Fruit fly (Drosophila melanogaster) whole organism, embryonic: ENCODE results near the gene CG14647.
A peak's percentile ranks its signal among the peaks of the same experiment; 100 is the strongest.

Experiments
- Asciz ChIP-seq: fragments of 200-800 bp; sonication (Bioruptor generic); optimal IDR thresholded peaks from 2 replicates; lab custom pipeline; 2017; ENCODE audit warnings: missing biosample characterization, mild to moderate bottlenecking, missing genetic modification characterization, missing genetic modification reagents
- Blimp-1 ChIP-seq: fragments of 200-800 bp; sonication (Bioruptor generic); optimal IDR thresholded peaks from 3 replicates; lab custom pipeline; 2018; ENCODE audit warnings: missing biosample characterization, missing genetic modification characterization, mild to moderate bottlenecking, moderate library complexity, missing genetic modification reagents
- BtbVII ChIP-seq: fragments of 200-800 bp; sonication (Bioruptor generic); optimal IDR thresholded peaks from 3 replicates; lab custom pipeline; 2017; ENCODE audit warnings: missing biosample characterization, mild to moderate bottlenecking, missing genetic modification characterization
- C15 ChIP-seq: fragments of 200-800 bp; sonication (Bioruptor generic); IDR thresholded peaks from 3 replicates; pipeline ENCODE4 v1.3.6; 2022; ENCODE audit warnings: missing biosample characterization, missing genetic modification characterization
- CG10267 ChIP-seq: fragments of 200-800 bp; sonication (Bioruptor generic); optimal IDR thresholded peaks from 2 replicates; lab custom pipeline; 2018; ENCODE audit warnings: missing biosample characterization, mild to moderate bottlenecking, missing genetic modification characterization, moderate library complexity
- CG10274 ChIP-seq: fragments of 200-800 bp; sonication (Bioruptor generic); optimal IDR thresholded peaks from 3 replicates; lab custom pipeline; 2017; ENCODE audit warnings: missing biosample characterization, mild to moderate bottlenecking, missing genetic modification characterization
- CG11247 ChIP-seq: fragments of 200-800 bp; sonication (Bioruptor generic); IDR thresholded peaks from 2 replicates; pipeline ENCODE4 v1.3.6; 2022; ENCODE audit warnings: missing biosample characterization, missing genetic modification characterization
- CG1233 ChIP-seq: fragments of 200-800 bp; sonication (Bioruptor generic); optimal IDR thresholded peaks from 4 replicates; lab custom pipeline; 2018; ENCODE audit warnings: missing biosample characterization, mild to moderate bottlenecking, missing genetic modification characterization
- CG14667 ChIP-seq: fragments of 200-800 bp; sonication (Bioruptor generic); IDR thresholded peaks from 2 replicates; pipeline ENCODE4 v1.3.6; 2022; ENCODE audit warnings: missing biosample characterization, missing genetic modification characterization
- CG14860 ChIP-seq: fragments of 200-800 bp; sonication (Bioruptor generic); IDR thresholded peaks from 3 replicates; pipeline ENCODE4 v1.3.6; 2022; ENCODE audit warnings: missing biosample characterization, missing genetic modification characterization; ENCODE audit not compliant: partially characterized antibody
- CG15073 ChIP-seq: fragments of 200-800 bp; sonication (Bioruptor generic); optimal IDR thresholded peaks from 2 replicates; lab custom pipeline; 2016; ENCODE audit warnings: missing biosample characterization, missing genetic modification characterization
- CG17385 ChIP-seq: fragments of 200-800 bp; sonication (Bioruptor generic); optimal IDR thresholded peaks from 3 replicates; lab custom pipeline; 2018; ENCODE audit warnings: missing biosample characterization, mild to moderate bottlenecking, missing genetic modification characterization
- CG17829 ChIP-seq: fragments of 200-800 bp; optimal IDR thresholded peaks from 2 replicates; lab custom pipeline; 2019; ENCODE audit warnings: missing biosample characterization, mild to moderate bottlenecking, missing genetic modification characterization, moderate library complexity
- CG17912 ChIP-seq: fragments of 200-800 bp; sonication (Bioruptor generic); optimal IDR thresholded peaks from 2 replicates; lab custom pipeline; 2018; ENCODE audit warnings: missing biosample characterization, mild to moderate bottlenecking, missing genetic modification characterization
- CG2678 ChIP-seq: fragments of 200-800 bp; sonication (Bioruptor generic); optimal IDR thresholded peaks from 3 replicates; lab custom pipeline; 2019; ENCODE audit warnings: missing biosample characterization, mild to moderate bottlenecking, missing genetic modification characterization, moderate library complexity
- CG4617 ChIP-seq: fragments of 200-800 bp; sonication (Bioruptor generic); optimal IDR thresholded peaks from 3 replicates; lab custom pipeline; 2016; ENCODE audit warnings: missing biosample characterization, missing genetic modification characterization, borderline replicate concordance
- CG5180 ChIP-seq: fragments of 200-800 bp; sonication (Bioruptor generic); optimal IDR thresholded peaks from 3 replicates; lab custom pipeline; 2017; ENCODE audit warnings: missing biosample characterization, missing genetic modification characterization, mild to moderate bottlenecking, moderate library complexity, missing genetic modification reagents
- CG5245 ChIP-seq: fragments of 200-800 bp; sonication (Bioruptor generic); optimal IDR thresholded peaks from 3 replicates; lab custom pipeline; 2016; ENCODE audit warnings: missing biosample characterization, missing genetic modification characterization
- CG7987 ChIP-seq: fragments of 200-800 bp; sonication (Bioruptor generic); optimal IDR thresholded peaks from 2 replicates; lab custom pipeline; 2018; ENCODE audit warnings: missing biosample characterization, mild to moderate bottlenecking, missing genetic modification characterization, moderate library complexity
- CHES-1-like ChIP-seq: fragments of 200-800 bp; sonication (Bioruptor generic); optimal IDR thresholded peaks from 2 replicates; lab custom pipeline; 2016; ENCODE audit warnings: missing biosample characterization, missing genetic modification characterization
- Camta ChIP-seq: fragments of 200-800 bp; sonication (Bioruptor generic); optimal IDR thresholded peaks from 2 replicates; lab custom pipeline; 2016; ENCODE audit warnings: missing biosample characterization, missing genetic modification characterization
- Chrac-16 ChIP-seq: fragments of 200-800 bp; sonication (Bioruptor generic); optimal IDR thresholded peaks from 3 replicates; lab custom pipeline; 2016; ENCODE audit warnings: missing biosample characterization, missing genetic modification characterization
- Deaf1 ChIP-seq: fragments of 200-800 bp; optimal IDR thresholded peaks from 3 replicates; lab custom pipeline; 2019; ENCODE audit warnings: missing biosample characterization, mild to moderate bottlenecking, missing genetic modification characterization, moderate library complexity
- Dp ChIP-seq: fragments of 200-800 bp; sonication (Bioruptor generic); optimal IDR thresholded peaks from 2 replicates; lab custom pipeline; 2018; ENCODE audit warnings: missing biosample characterization, mild to moderate bottlenecking, missing genetic modification characterization, moderate library complexity
- E2f1 ChIP-seq: fragments of 200-800 bp; sonication (Bioruptor generic); IDR thresholded peaks from 2 replicates; pipeline ENCODE4 v1.3.6; 2022; ENCODE audit warnings: missing biosample characterization, missing genetic modification characterization
- Elba2 ChIP-seq: fragments of 200-800 bp; sonication (Bioruptor generic); optimal IDR thresholded peaks from 3 replicates; lab custom pipeline; 2016; ENCODE audit warnings: missing biosample characterization, missing genetic modification characterization
- HmgZ ChIP-seq: fragments of 200-800 bp; sonication (Bioruptor generic); optimal IDR thresholded peaks from 2 replicates; lab custom pipeline; 2018; ENCODE audit warnings: missing biosample characterization, mild to moderate bottlenecking, missing genetic modification characterization
- Hr78 ChIP-seq, 2 experiments: fragments of 200-800 bp in 1 of 2; fragments of >200 bp in 1 of 2; sonication (Bioruptor generic) in 1 of 2; optimal IDR thresholded peaks; 2 replicates each; lab custom pipeline; 2017 to 2019; ENCODE audit warnings: missing biosample characterization in 2 of 2, missing genetic modification characterization in 2 of 2, mild to moderate bottlenecking in 1 of 2, moderate library complexity in 1 of 2
- Lhr ChIP-seq: fragments of 200-800 bp; sonication (Bioruptor generic); optimal IDR thresholded peaks from 3 replicates; lab custom pipeline; 2017; ENCODE audit warnings: mild to moderate bottlenecking, missing biosample characterization, missing genetic modification reagents, missing genetic modification characterization
- Mrtf ChIP-seq: fragments of 200-800 bp; sonication (Bioruptor generic); IDR thresholded peaks from 3 replicates; pipeline ENCODE4 v1.3.6; 2022; ENCODE audit warnings: missing biosample characterization, missing genetic modification characterization
- Myb ChIP-seq: fragments of 200-800 bp; sonication (Bioruptor generic); optimal IDR thresholded peaks from 2 replicates; lab custom pipeline; 2016; ENCODE audit warnings: missing biosample characterization, missing genetic modification characterization
- Xrp1 ChIP-seq: fragments of 200-800 bp; sonication (Bioruptor generic); IDR thresholded peaks from 2 replicates; pipeline ENCODE4 v1.3.6; 2022; ENCODE audit warnings: missing biosample characterization, missing genetic modification characterization
- aop ChIP-seq: fragments of 200-800 bp; sonication (Bioruptor generic); IDR thresholded peaks from 2 replicates; pipeline ENCODE4 v1.3.6; 2022; ENCODE audit warnings: missing biosample characterization, missing genetic modification characterization
- ash1 ChIP-seq: fragments of 200-800 bp; sonication (Bioruptor generic); optimal IDR thresholded peaks from 2 replicates; lab custom pipeline; 2018; ENCODE audit warnings: missing biosample characterization, mild to moderate bottlenecking, missing genetic modification characterization
- crp ChIP-seq, 2 experiments: fragments of 200-800 bp; sonication (Bioruptor generic); optimal IDR thresholded peaks; 2 replicates in 1 of 2; 3 replicates in 1 of 2; lab custom pipeline; 2017; ENCODE audit warnings: missing biosample characterization in 2 of 2, missing genetic modification characterization in 2 of 2, mild to moderate bottlenecking in 1 of 2, moderate library complexity in 1 of 2
- disco-r ChIP-seq: fragments of 200-800 bp; sonication (Bioruptor generic); optimal IDR thresholded peaks from 2 replicates; lab custom pipeline; 2016; ENCODE audit warnings: missing biosample characterization, missing genetic modification characterization
- dysf ChIP-seq: fragments of 200-800 bp; sonication (Bioruptor generic); IDR thresholded peaks from 3 replicates; pipeline ENCODE4 v1.3.6; 2022; ENCODE audit warnings: missing biosample characterization, missing genetic modification characterization
- ems ChIP-seq: fragments of 200-800 bp; sonication (Bioruptor generic); optimal IDR thresholded peaks from 3 replicates; lab custom pipeline; 2016; ENCODE audit warnings: missing biosample characterization, missing genetic modification characterization
- fru ChIP-seq: fragments of >200 bp; optimal IDR thresholded peaks from 2 replicates; lab custom pipeline; 2017
- gcm2 ChIP-seq: fragments of 200-800 bp; sonication (Bioruptor generic); optimal IDR thresholded peaks from 2 replicates; lab custom pipeline; 2016; ENCODE audit warnings: missing biosample characterization, missing genetic modification characterization
- lola ChIP-seq, 3 experiments: fragments of >200 bp in 2 of 3; fragments of 200-800 bp in 1 of 3; sonication (Bioruptor generic) in 1 of 3; optimal IDR thresholded peaks; 2 replicates each; lab custom pipeline; 2017 to 2019; ENCODE audit warnings: missing biosample characterization in 3 of 3, missing genetic modification characterization in 3 of 3, mild to moderate bottlenecking in 1 of 3, moderate library complexity in 1 of 3
- mirr ChIP-seq: fragments of 200-800 bp; sonication (Bioruptor generic); optimal IDR thresholded peaks from 3 replicates; lab custom pipeline; 2018; ENCODE audit warnings: missing biosample characterization, mild to moderate bottlenecking, missing genetic modification characterization
- nerfin-1 ChIP-seq: fragments of 200-800 bp; sonication (Bioruptor generic); optimal IDR thresholded peaks from 3 replicates; lab custom pipeline; 2019; ENCODE audit warnings: missing biosample characterization, mild to moderate bottlenecking, missing genetic modification characterization, moderate library complexity
- org-1 ChIP-seq: fragments of 200-800 bp; sonication (Bioruptor generic); optimal IDR thresholded peaks from 2 replicates; lab custom pipeline; 2017; ENCODE audit warnings: missing biosample characterization, missing genetic modification characterization
- pho ChIP-seq: fragments of 200-800 bp; sonication (Bioruptor generic); optimal IDR thresholded peaks from 2 replicates; lab custom pipeline; 2016; ENCODE audit warnings: missing biosample characterization, missing genetic modification characterization
- unc-4 ChIP-seq: fragments of 200-800 bp; sonication (Bioruptor generic); IDR thresholded peaks from 2 replicates; pipeline ENCODE4 v1.3.6; 2022; ENCODE audit warnings: missing biosample characterization, missing genetic modification characterization; ENCODE audit not compliant: partially characterized antibody
- vnd ChIP-seq: fragments of 200-800 bp; sonication (Bioruptor generic); IDR thresholded peaks from 3 replicates; pipeline ENCODE4 v1.3.6; 2022; ENCODE audit warnings: missing biosample characterization, missing genetic modification characterization; ENCODE audit not compliant: partially characterized antibody
- zfh2 ChIP-seq: fragments of 200-800 bp; sonication (Bioruptor generic); optimal IDR thresholded peaks from 2 replicates; lab custom pipeline; 2016; ENCODE audit warnings: missing biosample characterization, missing genetic modification characterization

CG14647 gene

dm6 chr3R:4426730-4427129 is 26.4 kb downstream of the CG14647 start, which contains the start of gene CG31525:
Gene CG31525 (plus strand): TSS chr3R:4427030.
- no peak for TF ChIP-seq CG17912 (GFP tag; lab: Kevin White, UChicago)
- TF ChIP-seq Asciz (GFP tag; lab: Kevin White, UChicago) = no peak
- no peak for TF ChIP-seq CG15073 (GFP tag; lab: Kevin White, UChicago)
- TF ChIP-seq CG5180 (GFP tag; lab: Kevin White, UChicago) = no peak
- TF ChIP-seq lola (GFP tag; optimal IDR thresholded peaks at IDR 0.05; lab: Kevin White, UChicago) = no peak
- TF ChIP-seq dysf (GFP tag; lab: Robert Waterston, UW) = no peak
- TF ChIP-seq CG11247 = no peak
- no peak for TF ChIP-seq Mrtf (GFP tag; lab: Robert Waterston, UW)
- no peak for TF ChIP-seq CG2678
- no peak for TF ChIP-seq Camta (GFP tag; lab: Kevin White, UChicago)
- TF ChIP-seq BtbVII (GFP tag; lab: Kevin White, UChicago) = no peak
- no peak for TF ChIP-seq unc-4 (GFP tag; lab: Robert Waterston, UW)
- no peak for TF ChIP-seq zfh2 (GFP tag; lab: Kevin White, UChicago)
- no peak for TF ChIP-seq CG1233 (GFP tag; lab: Kevin White, UChicago)
- TF ChIP-seq CG17385 (GFP tag; lab: Kevin White, UChicago) = no peak
- no peak for TF ChIP-seq nerfin-1 (tag; lab: Kevin White, UChicago)
- TF ChIP-seq Dp (GFP tag; lab: Kevin White, UChicago) = no peak
- no peak for TF ChIP-seq Blimp-1 (GFP tag; lab: Kevin White, UChicago)
- no peak for TF ChIP-seq Xrp1 (GFP tag; lab: Robert Waterston, UW)
- TF ChIP-seq ems (GFP tag; lab: Kevin White, UChicago) = no peak

dm6 chr3R:4428585-4429464 is 28.5 kb downstream of the CG14647 start, which contains the start of gene srl:
Gene srl (minus strand): TSS chr3R:4429335.
- peak; percentile 32; the same call in 1 of the 2 replicates for TF ChIP-seq E2f1 (GFP tag; lab: Robert Waterston, UW)
- TF ChIP-seq Hr78 (GFP tag; optimal IDR thresholded peaks at IDR 0.05; lab: Kevin White, UChicago) = no peak
- peak; percentile 2 for TF ChIP-seq CG10274 (GFP tag; lab: Kevin White, UChicago)
- no peak for TF ChIP-seq C15
- no peak for TF ChIP-seq disco-r (GFP tag; lab: Kevin White, UChicago)
- peak; percentile 41 for TF ChIP-seq Elba2 (GFP tag; lab: Kevin White, UChicago)
- TF ChIP-seq HmgZ (tag; lab: Kevin White, UChicago) = peak; percentile 51
- TF ChIP-seq CG4617 (GFP tag; lab: Kevin White, UChicago) = peak; percentile 48
- peak; percentile 23 for TF ChIP-seq Myb (GFP tag; lab: Kevin White, UChicago)
- no peak for TF ChIP-seq org-1 (GFP tag; lab: Kevin White, UChicago)
- no peak for TF ChIP-seq aop (GFP tag; lab: Robert Waterston, UW)
- TF ChIP-seq Deaf1 = peak; percentile 78
- peak; percentile 56 for TF ChIP-seq Lhr (GFP tag; lab: Kevin White, UChicago)
- TF ChIP-seq CG7987 (GFP tag; lab: Kevin White, UChicago) = peak; percentile 86
- no peak for TF ChIP-seq mirr (GFP tag; lab: Kevin White, UChicago)
- TF ChIP-seq CG10267 = peak; percentile 22
- no peak for TF ChIP-seq pho
- 0 out of 3 replicates have a peak, but pooled peaks have one; percentile 19 for TF ChIP-seq vnd
- no peak for TF ChIP-seq ash1 (GFP tag; lab: Kevin White, UChicago)
- no peak for TF ChIP-seq crp (GFP tag; optimal IDR thresholded peaks at IDR 0.05; lab: Kevin White, UChicago)
- no peak for TF ChIP-seq CG5245 (GFP tag; lab: Kevin White, UChicago)
- no peak for TF ChIP-seq CG14860 (GFP tag; lab: Robert Waterston, UW)
- peak; percentile 14 for TF ChIP-seq CHES-1-like (GFP tag; lab: Kevin White, UChicago)
- no peak for TF ChIP-seq CG14667
- TF ChIP-seq CG17829 (tag; lab: Kevin White, UChicago) = peak; percentile 60
- no peak for TF ChIP-seq Chrac-16
- no peak for TF ChIP-seq fru (lab: Kevin White, UChicago)
- no peak for TF ChIP-seq gcm2 (GFP tag; lab: Kevin White, UChicago)
